Fruit fly (Drosophila melanogaster): ENCODE data around the gene CG12971.

- TF ChIP-seq CG8478 (optimal IDR thresholded peaks at IDR 0.05) (no peak), CTCF (optimal IDR thresholded peaks at IDR 0.05) (no peak)
Observed at dm6 chr3L:21383440-21383839, 27.1 kb upstream of the CG12971 start.

All from S2 (cell line).